Worm (Caenorhabditis elegans) whole organism, midembryonic: ENCODE data around the gene ZC190.8.

Source experiments
- T22C8.4 ChIP-seq: fragments of 200-800 bp; sonication (Bioruptor generic); IDR thresholded peaks from 2 replicates; pipeline ENCODE4 v1.3.6; 2022; ENCODE audit warnings: missing genetic modification characterization, missing compliant biosample characterization
- flt-1 ChIP-seq: fragments of 200-800 bp; sonication (Bioruptor generic); IDR thresholded peaks from 2 replicates; pipeline ENCODE4 v1.3.6; 2022; ENCODE audit warnings: missing genetic modification characterization, missing compliant biosample characterization
- klf-2 ChIP-seq: fragments of 200-800 bp; sonication (Bioruptor generic); conservative IDR thresholded peaks from 2 replicates; pipeline ENCODE4 v1.3.6; 2022; ENCODE audit warnings: missing genetic modification reagents, missing genetic modification characterization, missing compliant biosample characterization
- med-1 ChIP-seq: sonication (generic microtip); optimal IDR thresholded peaks from 2 replicates; lab custom pipeline; 2017; ENCODE audit warnings: missing genetic modification characterization, mild to moderate bottlenecking, missing compliant biosample characterization, antibody characterized with exemption, missing genetic modification reagents; ENCODE audit not compliant: insufficient read depth
- ref-1 ChIP-seq: fragments of 200-800 bp; sonication (Bioruptor generic); conservative IDR thresholded peaks from 2 replicates; pipeline ENCODE4 v1.3.6; 2022; ENCODE audit warnings: missing genetic modification reagents, missing genetic modification characterization, missing compliant biosample characterization
- tab-1 ChIP-seq: fragments of 200-800 bp; sonication (Bioruptor generic); IDR thresholded peaks from 2 replicates; pipeline ENCODE4 v1.3.6; 2022; ENCODE audit warnings: missing genetic modification characterization, missing compliant biosample characterization

DNA sequence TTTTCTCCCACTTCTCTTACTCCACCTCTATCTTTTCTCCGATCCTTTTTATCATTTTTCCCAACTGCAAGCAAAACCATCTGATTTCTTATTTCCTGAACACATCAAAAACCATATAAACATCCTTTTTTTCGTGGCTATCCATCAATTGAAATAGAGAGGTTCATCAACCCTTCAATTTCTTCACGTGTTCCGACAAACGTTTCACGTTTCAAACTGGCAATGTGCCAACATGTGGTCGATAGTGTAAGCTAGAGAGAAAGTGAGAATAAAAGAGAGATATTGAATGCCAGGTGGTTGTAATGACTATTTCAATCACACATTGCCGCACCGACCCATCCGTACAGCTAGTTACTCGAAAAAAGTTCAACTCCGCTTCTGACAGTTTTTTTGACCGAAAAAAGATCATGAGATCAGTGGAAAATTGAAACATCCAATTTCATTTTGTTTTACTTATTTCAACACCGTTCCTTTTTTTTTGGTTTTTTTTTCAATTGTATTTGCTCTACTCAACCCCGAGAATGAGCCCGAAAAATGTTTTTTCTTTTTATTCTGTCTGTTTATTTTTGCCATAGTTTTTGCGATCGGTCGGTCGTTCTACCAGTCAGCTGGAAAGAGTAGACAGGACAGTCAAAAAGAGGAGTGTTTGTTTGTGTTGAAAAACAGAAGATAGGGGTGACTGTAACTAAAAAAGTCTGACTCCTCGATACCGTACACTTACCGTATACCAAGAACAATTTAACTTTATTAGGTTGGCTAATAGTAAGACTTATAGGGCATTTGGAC, 28.8 kb downstream of the ZC190.8 start:
- TF ChIP-seq med-1 (GFP tag; lab: Kevin White, UChicago), result no peak
- no peak for TF ChIP-seq tab-1
- no peak for TF ChIP-seq flt-1 (GFP tag; lab: Robert Waterston, UW)
- TF ChIP-seq klf-2 (GFP tag; lab: Robert Waterston, UW), result no peak
- TF ChIP-seq ref-1 (GFP tag; lab: Robert Waterston, UW), result no peak
- TF ChIP-seq T22C8.4 (GFP tag; lab: Robert Waterston, UW), result no peak
